Worm (Caenorhabditis elegans): ENCODE results near the gene srg-68.

ce11 chrV:5427860-5428259 lies 37.4 kb downstream of the srg-68 start, which contains the start of gene rhr-1:
- TF ChIP-seq dpl-1 (GFP tag; optimal IDR thresholded peaks at IDR 0.05) = no peak
- TF ChIP-seq ama-1 (optimal IDR thresholded peaks at IDR 0.05) = no peak
- TF ChIP-seq elt-3 (tag; optimal IDR thresholded peaks at IDR 0.05) = no peak
- TF ChIP-seq lin-15B (tag; optimal IDR thresholded peaks at IDR 0.05) = no peak
- TF ChIP-seq mep-1 (tag; optimal IDR thresholded peaks at IDR 0.05) = no peak
- TF ChIP-seq blmp-1 (tag; optimal IDR thresholded peaks at IDR 0.05) = no peak
- TF ChIP-seq unc-130 (tag; optimal IDR thresholded peaks at IDR 0.05) = no peak
- TF ChIP-seq hpl-2 (GFP tag; optimal IDR thresholded peaks at IDR 0.05) = no peak
- no peak for TF ChIP-seq lir-3 (tag; optimal IDR thresholded peaks at IDR 0.05; ENCODE audit: poor library complexity)
